Worm (Caenorhabditis elegans) whole organism, early embryonic: ENCODE data around the gene W09H1.4.

Experiments
- B0310.2 ChIP-seq: sonication (generic microtip); optimal IDR thresholded peaks from 2 replicates; lab custom pipeline; 2016; ENCODE audit warnings: mild to moderate bottlenecking, missing genetic modification characterization, missing compliant biosample characterization
- F13C5.2 ChIP-seq: sonication (generic microtip); optimal IDR thresholded peaks from 2 replicates; lab custom pipeline; 2017; ENCODE audit warnings: mild to moderate bottlenecking, missing genetic modification characterization, inconsistent platforms, missing compliant biosample characterization
- ama-1 ChIP-seq: fragments of 150-350 bp; optimal IDR thresholded peaks from 2 replicates; lab custom pipeline; 2014
- ceh-36 ChIP-seq: sonication (generic microtip); optimal IDR thresholded peaks from 2 replicates; lab custom pipeline; 2016; ENCODE audit warnings: missing genetic modification characterization, inconsistent platforms, missing compliant biosample characterization
- ets-7 ChIP-seq: sonication (generic microtip); optimal IDR thresholded peaks from 2 replicates; lab custom pipeline; 2016; ENCODE audit warnings: missing genotype, missing genetic modification characterization, missing compliant biosample characterization
- flt-1 ChIP-seq: fragments of 200-800 bp; sonication (Bioruptor generic); IDR thresholded peaks from 2 replicates; pipeline ENCODE4 v1.3.6; 2022; ENCODE audit warnings: missing genetic modification characterization, missing compliant biosample characterization
- hmbx-1 ChIP-seq: sonication (generic microtip); optimal IDR thresholded peaks from 2 replicates; lab custom pipeline; 2016; ENCODE audit warnings: mild to moderate bottlenecking, missing genetic modification characterization, missing compliant biosample characterization
- hmg-4 ChIP-seq: fragments of 200-800 bp; sonication (Bioruptor generic); optimal IDR thresholded peaks from 2 replicates; lab custom pipeline; 2018; ENCODE audit warnings: mild to moderate bottlenecking, missing genetic modification characterization, missing compliant biosample characterization
- hnd-1 ChIP-seq: sonication (generic microtip); optimal IDR thresholded peaks from 2 replicates; lab custom pipeline; 2016; ENCODE audit warnings: missing genetic modification characterization, missing compliant biosample characterization
- scrt-1 ChIP-seq: fragments of 200-800 bp; sonication (Bioruptor generic); IDR thresholded peaks from 2 replicates; pipeline ENCODE4 v1.3.6; 2022; ENCODE audit warnings: missing genetic modification characterization, missing compliant biosample characterization
- tbx-37 ChIP-seq: fragments of 200-800 bp; sonication (Bioruptor generic); conservative IDR thresholded peaks from 2 replicates; pipeline ENCODE4 v1.3.6; 2022; ENCODE audit warnings: missing genetic modification reagents, missing genetic modification characterization, missing compliant biosample characterization
- tra-4 ChIP-seq: sonication (generic microtip); optimal IDR thresholded peaks from 2 replicates; lab custom pipeline; 2017; ENCODE audit warnings: missing genetic modification characterization, missing compliant biosample characterization

DNA sequence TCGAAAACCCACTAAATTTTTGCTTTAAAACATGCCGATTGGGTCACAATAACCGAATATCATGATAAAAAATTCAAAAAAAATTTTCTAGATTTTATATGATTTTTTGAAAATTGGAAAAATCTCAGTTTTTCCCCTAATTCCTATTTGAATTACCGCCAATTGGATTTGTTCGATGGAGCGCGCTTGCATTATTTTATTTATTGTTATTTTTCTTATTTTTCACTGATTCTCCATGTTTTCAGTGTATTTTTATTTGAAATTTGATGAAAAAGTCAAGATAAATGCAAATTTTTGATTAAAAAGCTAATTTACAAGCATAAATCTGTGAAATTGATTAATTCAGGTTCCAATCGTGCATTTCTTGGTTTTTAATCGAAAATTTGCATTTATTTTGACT, 4.8 kb downstream of the W09H1.4 start:
- TF ChIP-seq ceh-36 (no peak), ets-7 (tag; lab: Kevin White, UChicago) (no peak), hmg-4 (no peak), ama-1 (lab: Kevin White, UChicago) (no peak), scrt-1 (GFP tag; lab: Robert Waterston, UW) (no peak), flt-1 (GFP tag; lab: Robert Waterston, UW) (no peak), F13C5.2 (tag; lab: Kevin White, UChicago) (no peak), hnd-1 (tag; lab: Kevin White, UChicago) (no peak), tra-4 (tag; lab: Kevin White, UChicago) (no peak), tbx-37 (GFP tag; lab: Robert Waterston, UW) (no peak), hmbx-1 (tag; lab: Kevin White, UChicago) (no peak), B0310.2 (tag; lab: Kevin White, UChicago) (no peak)
